Comparison of ENCODE assay signal across 6 worm cellular contexts in genomic region chrII:10304736-10305135, ce11.
TF ChIP-seq lines count a peak whose summit lies in the region.

No protein-coding gene starts in this region.

TF ChIP-seq in whole organism, L3 larva, 47 proteins besides CTCF, POLR2A, EP300 and RAD21:
- TF ChIP-seq nhr-25 (tag; optimal IDR thresholded peaks at IDR 0.05; lab: Kevin White, UChicago) = peak; percentile 13

TF ChIP-seq in whole organism, L4 larva, 104 proteins besides CTCF, POLR2A, EP300 and RAD21 (continues in another document):
- peak; percentile 24; the same call in 1 of the 2 replicates for TF ChIP-seq hmg-1.1 (GFP tag; IDR thresholded peaks at IDR 0.05; lab: Robert Waterston, UW)
- peak; percentile 46 for TF ChIP-seq mes-2 (tag; optimal IDR thresholded peaks at IDR 0.05; lab: Kevin White, UChicago; ENCODE audit: poor library complexity, severe bottlenecking)
- peak; percentile 51 for TF ChIP-seq madf-9 (GFP tag; conservative IDR thresholded peaks at IDR 0.05; lab: Robert Waterston, UW)
- 0 out of 2 replicates have a peak, but pooled peaks have one; percentile 28 for TF ChIP-seq ctbp-1 (GFP tag; IDR thresholded peaks at IDR 0.05; lab: Robert Waterston, UW)
- 0 out of 2 replicates have a peak, but pooled peaks have one; percentile 9 for TF ChIP-seq tra-1 (GFP tag; IDR thresholded peaks at IDR 0.05; lab: Robert Waterston, UW)
- TF ChIP-seq lin-1 (GFP tag; IDR thresholded peaks at IDR 0.05; lab: Robert Waterston, UW) = 0 out of 2 replicates have a peak, but pooled peaks have one; percentile 8
- peak; percentile 51 for TF ChIP-seq aha-1 (tag; lab: Kevin White, UChicago)
- 0 out of 2 replicates have a peak, but pooled peaks have one; percentile 40 for TF ChIP-seq php-3 (GFP tag; IDR thresholded peaks at IDR 0.05; lab: Robert Waterston, UW)
- TF ChIP-seq madf-5 (GFP tag; IDR thresholded peaks at IDR 0.05; lab: Robert Waterston, UW) = 0 out of 4 replicates have a peak, but pooled peaks of 1 of the 2 experiments have one; percentile 40
- peak; percentile 79 for TF ChIP-seq T26A8.4 (GFP tag; IDR thresholded peaks at IDR 0.05; lab: Robert Waterston, UW)
- TF ChIP-seq F26F4.8 (GFP tag; conservative IDR thresholded peaks at IDR 0.05; lab: Robert Waterston, UW) = peak; percentile 64; the same call in 1 of the 2 replicates
- peak; percentile 18; the same call in 1 of the 2 replicates for TF ChIP-seq saeg-2 (GFP tag; IDR thresholded peaks at IDR 0.05; lab: Robert Waterston, UW)
- TF ChIP-seq arid-1 (GFP tag; conservative IDR thresholded peaks at IDR 0.05; lab: Robert Waterston, UW) = peak; percentile 73
- 0 out of 2 replicates have a peak, but pooled peaks have one; percentile 22 for TF ChIP-seq Y48G9A.11 (GFP tag; IDR thresholded peaks at IDR 0.05; lab: Robert Waterston, UW)

TF ChIP-seq in whole organism, early embryonic, 17 proteins besides CTCF, POLR2A, EP300 and RAD21:
- TF ChIP-seq scrt-1 (GFP tag; IDR thresholded peaks at IDR 0.05; lab: Robert Waterston, UW) = 0 out of 2 replicates have a peak, but pooled peaks have one; percentile 56

TF ChIP-seq in whole organism, late embryonic, 69 proteins besides CTCF, POLR2A, EP300 and RAD21:
- peak; percentile 5 for TF ChIP-seq gmeb-2 (tag; optimal IDR thresholded peaks at IDR 0.05; lab: Kevin White, UChicago)
- TF ChIP-seq ceh-45 (GFP tag; IDR thresholded peaks at IDR 0.05; lab: Robert Waterston, UW) = 0 out of 2 replicates have a peak, but pooled peaks have one; percentile 8

TF ChIP-seq in whole organism, midembryonic, 9 proteins besides CTCF, POLR2A, EP300 and RAD21:
- TF ChIP-seq ztf-23 (GFP tag; IDR thresholded peaks at IDR 0.05; lab: Robert Waterston, UW) = 0 out of 2 replicates have a peak, but pooled peaks have one; percentile 34
- TF ChIP-seq tab-1 (GFP tag; IDR thresholded peaks at IDR 0.05; lab: Robert Waterston, UW) = peak; percentile 78; the same call in 1 of the 2 replicates

TF ChIP-seq in whole organism, young adult, 124 proteins besides CTCF, POLR2A, EP300 and RAD21:
- TF ChIP-seq lin-26 (GFP tag; IDR thresholded peaks at IDR 0.05; lab: Robert Waterston, UW) (peak; percentile 69; the same call in 1 of the 2 replicates), hmg-1.2 (GFP tag; IDR thresholded peaks at IDR 0.05; lab: Robert Waterston, UW) (peak; percentile 47), B0261.1 (tag; optimal IDR thresholded peaks at IDR 0.05; lab: Kevin White, UChicago) (peak; percentile 61), tbp1 (GFP tag; optimal IDR thresholded peaks at IDR 0.05; lab: Kevin White, UChicago) (peak; percentile 85), ztf-28 (GFP tag; IDR thresholded peaks at IDR 0.05; lab: Robert Waterston, UW) (0 out of 2 replicates have a peak, but pooled peaks have one; percentile 16), dox-1 (GFP tag; IDR thresholded peaks at IDR 0.05; lab: Robert Waterston, UW) (0 out of 2 replicates have a peak, but pooled peaks have one; percentile 52), pbrm-1 (GFP tag; IDR thresholded peaks at IDR 0.05; lab: Robert Waterston, UW) (peak; percentile 51; the same call in 1 of the 2 replicates), rpc-1 (optimal IDR thresholded peaks at IDR 0.05; lab: Kevin White, UChicago) (peak; percentile 52), rpc-1 (tag; optimal IDR thresholded peaks at IDR 0.05; lab: Kevin White, UChicago) (peak; percentile 74), D2030.7 (GFP tag; IDR thresholded peaks at IDR 0.05; lab: Robert Waterston, UW) (peak; percentile 57; the same call in 1 of the 2 replicates), die-1 (tag; optimal IDR thresholded peaks at IDR 0.05; lab: Kevin White, UChicago) (peak; percentile 19), ztf-26 (tag; optimal IDR thresholded peaks at IDR 0.05; lab: Kevin White, UChicago) (peak; percentile 21), madf-6 (GFP tag; IDR thresholded peaks at IDR 0.05; lab: Robert Waterston, UW) (peak; percentile 31; the same call in 1 of the 2 replicates)
